Worm (Caenorhabditis elegans): ENCODE measurements around the gene tbx-9.

DNA sequence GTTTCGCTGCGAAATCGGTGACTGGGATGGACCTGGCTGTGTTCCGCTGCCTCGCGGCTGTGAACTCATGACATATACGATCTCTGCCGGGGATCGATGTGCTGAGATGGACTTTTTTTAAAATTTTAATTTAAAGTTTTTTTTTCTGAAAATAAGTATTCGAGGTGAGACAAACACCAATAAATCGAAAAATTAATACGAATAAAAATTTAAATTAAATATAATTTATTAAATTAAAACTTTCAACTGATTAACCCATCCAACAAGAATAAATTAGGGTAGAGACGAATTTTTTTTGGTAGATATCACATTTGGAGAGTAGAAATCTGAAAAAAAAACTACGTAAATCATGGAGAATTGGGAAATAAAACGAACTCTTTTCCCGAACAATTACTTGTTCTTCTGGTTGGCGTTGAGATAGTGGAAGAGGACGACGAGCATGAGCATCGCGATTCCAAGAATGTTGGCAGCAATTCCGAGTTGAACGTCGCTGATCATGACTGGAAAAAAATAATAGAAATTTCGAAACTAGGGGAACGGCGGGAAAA lies 23.5 kb downstream of the tbx-9 start, which contains the start of the genes unc-50 and ostf-4:
- TF ChIP-seq swsn-7 (tag; optimal IDR thresholded peaks at IDR 0.05) (no peak), blmp-1 (tag; optimal IDR thresholded peaks at IDR 0.05) (no peak), snpc-4 (tag; optimal IDR thresholded peaks at IDR 0.05) (no peak), nhr-28 (tag; optimal IDR thresholded peaks at IDR 0.05) (no peak), hpl-2 (GFP tag; optimal IDR thresholded peaks at IDR 0.05) (no peak), fkh-4 (tag; optimal IDR thresholded peaks at IDR 0.05; ENCODE audit: borderline replicate concordance) (no peak), jun-1 (tag; optimal IDR thresholded peaks at IDR 0.05) (no peak), irx-1 (tag; optimal IDR thresholded peaks at IDR 0.05) (no peak), lin-39 (tag; optimal IDR thresholded peaks at IDR 0.05) (no peak), nhr-237 (tag; optimal IDR thresholded peaks at IDR 0.05) (no peak), lin-14 (GFP tag; optimal IDR thresholded peaks at IDR 0.05) (no peak), sptf-1 (tag; optimal IDR thresholded peaks at IDR 0.05) (no peak), ceh-8 (GFP tag; optimal IDR thresholded peaks at IDR 0.05) (no peak), ama-1 (optimal IDR thresholded peaks at IDR 0.05) (no peak)
